Fruit fly (Drosophila melanogaster) whole organism, embryonic: ENCODE data around the gene awd.

Source experiments
- Bgb ChIP-seq: fragments of 200-800 bp; sonication (Bioruptor generic); IDR thresholded peaks from 2 replicates; pipeline ENCODE4 v1.3.6; 2022; ENCODE audit warnings: missing biosample characterization, missing genetic modification characterization; ENCODE audit not compliant: partially characterized antibody
- CG11398 ChIP-seq: fragments of 200-800 bp; sonication (Bioruptor generic); optimal IDR thresholded peaks from 2 replicates; lab custom pipeline; 2016; ENCODE audit warnings: missing biosample characterization, missing genetic modification characterization
- CG11560 ChIP-seq: fragments of 200-800 bp; sonication (Bioruptor generic); IDR thresholded peaks from 3 replicates; pipeline ENCODE4 v1.3.6; 2022; ENCODE audit warnings: missing biosample characterization, missing genetic modification characterization
- CG12299 ChIP-seq: fragments of 200-800 bp; sonication (Bioruptor generic); optimal IDR thresholded peaks from 2 replicates; lab custom pipeline; 2018; ENCODE audit warnings: missing biosample characterization, mild to moderate bottlenecking, missing genetic modification characterization
- CG15514 ChIP-seq: fragments of 200-800 bp; sonication (Bioruptor generic); optimal IDR thresholded peaks from 3 replicates; lab custom pipeline; 2017; ENCODE audit warnings: missing biosample characterization, missing genetic modification characterization, mild to moderate bottlenecking, moderate library complexity, missing genetic modification reagents
- CG1602 ChIP-seq: fragments of 200-800 bp; sonication (Bioruptor generic); optimal IDR thresholded peaks from 3 replicates; lab custom pipeline; 2016; ENCODE audit warnings: missing biosample characterization, missing genetic modification characterization
- CG17186 ChIP-seq: fragments of 200-800 bp; sonication (Bioruptor generic); optimal IDR thresholded peaks from 3 replicates; lab custom pipeline; 2017; ENCODE audit warnings: missing biosample characterization, missing genetic modification reagents, missing genetic modification characterization
- CG17328 ChIP-seq: fragments of 200-800 bp; sonication (Bioruptor generic); IDR thresholded peaks from 2 replicates; pipeline ENCODE4 v1.3.6; 2022; ENCODE audit warnings: missing biosample characterization, missing genetic modification characterization
- CG17361 ChIP-seq: fragments of 200-800 bp; sonication (Bioruptor generic); IDR thresholded peaks from 3 replicates; pipeline ENCODE4 v1.3.6; 2022; ENCODE audit warnings: missing biosample characterization, missing genetic modification characterization
- CG17829 ChIP-seq: fragments of 200-800 bp; optimal IDR thresholded peaks from 2 replicates; lab custom pipeline; 2019; ENCODE audit warnings: missing biosample characterization, mild to moderate bottlenecking, missing genetic modification characterization, moderate library complexity
- CG2116 ChIP-seq: fragments of 200-800 bp; sonication (Bioruptor generic); optimal IDR thresholded peaks from 3 replicates; lab custom pipeline; 2018; ENCODE audit warnings: missing biosample characterization, mild to moderate bottlenecking, missing genetic modification characterization
- CG2199 ChIP-seq: fragments of 200-800 bp; sonication (Bioruptor generic); IDR thresholded peaks from 3 replicates; pipeline ENCODE4 v1.3.6; 2022; ENCODE audit warnings: missing biosample characterization, missing genetic modification characterization
- CG2875 ChIP-seq: fragments of 200-800 bp; sonication (Bioruptor generic); optimal IDR thresholded peaks from 2 replicates; lab custom pipeline; 2017; ENCODE audit warnings: missing biosample characterization, mild to moderate bottlenecking, missing genetic modification characterization, missing genetic modification reagents
- CG2889 ChIP-seq: fragments of 200-800 bp; sonication (Bioruptor generic); IDR thresholded peaks from 3 replicates; pipeline ENCODE4 v1.3.6; 2022; ENCODE audit warnings: missing biosample characterization, missing genetic modification characterization
- CG31441 ChIP-seq: fragments of 200-800 bp; sonication (Bioruptor generic); IDR thresholded peaks from 2 replicates; pipeline ENCODE4 v1.3.6; 2022; ENCODE audit warnings: missing biosample characterization, missing genetic modification characterization
- CG33557 ChIP-seq: fragments of 200-800 bp; sonication (Bioruptor generic); optimal IDR thresholded peaks from 2 replicates; lab custom pipeline; 2019; ENCODE audit warnings: missing biosample characterization, mild to moderate bottlenecking, missing genetic modification characterization, moderate library complexity
- CG3995 ChIP-seq: fragments of 200-800 bp; sonication (Bioruptor generic); optimal IDR thresholded peaks from 3 replicates; lab custom pipeline; 2016; ENCODE audit warnings: missing biosample characterization, missing genetic modification characterization
- CG6765 ChIP-seq: fragments of 200-800 bp; sonication (Bioruptor generic); optimal IDR thresholded peaks from 3 replicates; lab custom pipeline; 2017; ENCODE audit warnings: missing biosample characterization, mild to moderate bottlenecking, missing genetic modification characterization
- CG7963 ChIP-seq: fragments of 200-800 bp; sonication (Bioruptor generic); IDR thresholded peaks from 3 replicates; pipeline ENCODE4 v1.3.6; 2022; ENCODE audit warnings: missing biosample characterization, missing genetic modification characterization; ENCODE audit not compliant: partially characterized antibody
- CG8281 ChIP-seq: fragments of 200-800 bp; sonication (Bioruptor generic); optimal IDR thresholded peaks from 2 replicates; lab custom pipeline; 2018; ENCODE audit warnings: missing biosample characterization, mild to moderate bottlenecking, missing genetic modification characterization, moderate library complexity
- CG8290 ChIP-seq, 3 experiments: fragments of 200-800 bp; sonication (Bioruptor generic); optimal IDR thresholded peaks; 2 replicates each; lab custom pipeline; 2016 to 2019; ENCODE audit warnings: missing biosample characterization in 3 of 3, missing genetic modification characterization in 3 of 3, mild to moderate bottlenecking in 2 of 3, moderate library complexity in 1 of 3
- CG8924 ChIP-seq: fragments of 200-800 bp; optimal IDR thresholded peaks from 3 replicates; lab custom pipeline; 2019; ENCODE audit warnings: missing biosample characterization, mild to moderate bottlenecking, missing genetic modification characterization, moderate library complexity
- CG9609 ChIP-seq: fragments of 200-800 bp; sonication (Bioruptor generic); optimal IDR thresholded peaks from 3 replicates; lab custom pipeline; 2016; ENCODE audit warnings: missing biosample characterization, missing genetic modification characterization
- Deaf1 ChIP-seq: fragments of 200-800 bp; optimal IDR thresholded peaks from 3 replicates; lab custom pipeline; 2019; ENCODE audit warnings: missing biosample characterization, mild to moderate bottlenecking, missing genetic modification characterization, moderate library complexity
- Dll ChIP-seq: fragments of 200-800 bp; sonication (Bioruptor generic); IDR thresholded peaks from 4 replicates; pipeline ENCODE4 v1.3.6; 2022; ENCODE audit warnings: missing biosample characterization, missing genetic modification characterization; ENCODE audit not compliant: partially characterized antibody
- Dp ChIP-seq: fragments of 200-800 bp; sonication (Bioruptor generic); optimal IDR thresholded peaks from 2 replicates; lab custom pipeline; 2018; ENCODE audit warnings: missing biosample characterization, mild to moderate bottlenecking, missing genetic modification characterization, moderate library complexity
- Dref ChIP-seq: fragments of 200-800 bp; sonication (Bioruptor generic); IDR thresholded peaks from 2 replicates; pipeline ENCODE4 v1.3.6; 2022; ENCODE audit warnings: missing biosample characterization, missing genetic modification characterization
- E2f2 ChIP-seq: fragments of 200-800 bp; sonication (Bioruptor generic); IDR thresholded peaks from 2 replicates; pipeline ENCODE4 v1.3.6; 2022; ENCODE audit warnings: missing biosample characterization, missing genetic modification characterization
- Ets65A ChIP-seq: fragments of 200-800 bp; sonication (Bioruptor generic); peaks from one replicate; lab custom pipeline; 2016; ENCODE audit warnings: missing biosample characterization, missing genetic modification characterization
- Jarid2 ChIP-seq: fragments of 200-800 bp; sonication (Bioruptor generic); optimal IDR thresholded peaks from 3 replicates; lab custom pipeline; 2017; ENCODE audit warnings: mild to moderate bottlenecking, missing biosample characterization, missing genetic modification reagents, missing genetic modification characterization
- Kr ChIP-seq: fragments of 200-800 bp; sonication (Bioruptor generic); optimal IDR thresholded peaks from 2 replicates; lab custom pipeline; 2017; ENCODE audit warnings: missing biosample characterization, mild to moderate bottlenecking, missing genetic modification characterization
- Myb ChIP-seq: fragments of 200-800 bp; sonication (Bioruptor generic); optimal IDR thresholded peaks from 2 replicates; lab custom pipeline; 2016; ENCODE audit warnings: missing biosample characterization, missing genetic modification characterization
- PHDP ChIP-seq: fragments of 200-800 bp; sonication (Bioruptor generic); optimal IDR thresholded peaks from 3 replicates; lab custom pipeline; 2018; ENCODE audit warnings: missing biosample characterization, mild to moderate bottlenecking, missing genetic modification characterization, moderate library complexity
- Scr ChIP-seq: fragments of 200-800 bp; sonication (Bioruptor generic); IDR thresholded peaks from 2 replicates; pipeline ENCODE4 v1.3.6; 2022; ENCODE audit warnings: missing biosample characterization, missing genetic modification characterization; ENCODE audit not compliant: partially characterized antibody
- Sry-δ ChIP-seq: fragments of 200-800 bp; sonication (Bioruptor generic); optimal IDR thresholded peaks from 2 replicates; lab custom pipeline; 2016; ENCODE audit warnings: missing biosample characterization, missing genetic modification characterization
- Usf ChIP-seq: fragments of 200-800 bp; sonication (Bioruptor generic); optimal IDR thresholded peaks from 2 replicates; lab custom pipeline; 2017; ENCODE audit warnings: missing genotype, missing biosample characterization, missing genetic modification characterization
- Xbp1 ChIP-seq: fragments of 200-800 bp; sonication (Bioruptor generic); optimal IDR thresholded peaks from 3 replicates; lab custom pipeline; 2016; ENCODE audit warnings: missing biosample characterization, mild to moderate bottlenecking, missing genetic modification characterization
- bab2 ChIP-seq: fragments of 200-800 bp; sonication (Bioruptor generic); optimal IDR thresholded peaks from 2 replicates; lab custom pipeline; 2016; ENCODE audit warnings: missing biosample characterization, missing genetic modification characterization
- chn ChIP-seq: fragments of 200-800 bp; sonication (Bioruptor generic); optimal IDR thresholded peaks from 2 replicates; lab custom pipeline; 2016; ENCODE audit warnings: missing biosample characterization, missing genetic modification characterization
- crp ChIP-seq, 2 experiments: fragments of 200-800 bp; sonication (Bioruptor generic); optimal IDR thresholded peaks; 2 replicates in 1 of 2; 3 replicates in 1 of 2; lab custom pipeline; 2017; ENCODE audit warnings: missing biosample characterization in 2 of 2, missing genetic modification characterization in 2 of 2, mild to moderate bottlenecking in 1 of 2, moderate library complexity in 1 of 2
- dimm ChIP-seq: fragments of 200-800 bp; sonication (Bioruptor generic); IDR thresholded peaks from 2 replicates; pipeline ENCODE4 v1.3.6; 2022; ENCODE audit warnings: missing biosample characterization, missing genetic modification characterization
- fd3F ChIP-seq: fragments of 200-800 bp; sonication (Bioruptor generic); optimal IDR thresholded peaks from 2 replicates; lab custom pipeline; 2018; ENCODE audit warnings: missing biosample characterization, mild to moderate bottlenecking, missing genetic modification characterization, moderate library complexity
- knrl ChIP-seq: fragments of 200-800 bp; sonication (Bioruptor generic); IDR thresholded peaks from 3 replicates; pipeline ENCODE4 v1.3.6; 2022; ENCODE audit warnings: missing biosample characterization, missing genetic modification characterization; ENCODE audit not compliant: partially characterized antibody
- mirr ChIP-seq: fragments of 200-800 bp; sonication (Bioruptor generic); optimal IDR thresholded peaks from 3 replicates; lab custom pipeline; 2018; ENCODE audit warnings: missing biosample characterization, mild to moderate bottlenecking, missing genetic modification characterization
- org-1 ChIP-seq: fragments of 200-800 bp; sonication (Bioruptor generic); optimal IDR thresholded peaks from 2 replicates; lab custom pipeline; 2017; ENCODE audit warnings: missing biosample characterization, missing genetic modification characterization
- pzg ChIP-seq: fragments of 200-800 bp; sonication (Bioruptor generic); optimal IDR thresholded peaks from 3 replicates; lab custom pipeline; 2018; ENCODE audit warnings: missing biosample characterization, mild to moderate bottlenecking, missing genetic modification characterization, moderate library complexity
- ranshi ChIP-seq: fragments of 200-800 bp; sonication (Bioruptor generic); IDR thresholded peaks from 2 replicates; pipeline ENCODE4 v1.3.6; 2022; ENCODE audit warnings: missing biosample characterization, missing genetic modification characterization
- repo ChIP-seq: fragments of 200-800 bp; sonication (Bioruptor generic); optimal IDR thresholded peaks from 2 replicates; lab custom pipeline; 2016; ENCODE audit warnings: missing biosample characterization, missing genetic modification characterization

awd gene

dm6 chr3R:31771790-31772576 is 26.1 kb upstream of the awd start, which contains the start of the genes betaGlu and sip3 (continued):
- TF ChIP-seq repo (no peak), CG9609 (GFP tag; lab: Kevin White, UChicago) (no peak), CG17829 (peak; percentile 36), CG15514 (peak; percentile 94), PHDP (tag; lab: Kevin White, UChicago) (peak; percentile 3), knrl (GFP tag; lab: Robert Waterston, UW) (peak; percentile 93), ranshi (GFP tag; lab: Robert Waterston, UW) (no peak), CG11560 (tag; lab: Robert Waterston, UW) (no peak), E2f2 (GFP tag; lab: Robert Waterston, UW) (peak; percentile 50; the same call in 1 of the 2 replicates), CG8290 (GFP tag; optimal IDR thresholded peaks at IDR 0.05; lab: Kevin White, UChicago) (peak; percentile 41), CG8290 (tag; optimal IDR thresholded peaks at IDR 0.05; lab: Kevin White, UChicago) (no peak), Kr (no peak), CG31441 (GFP tag; lab: Robert Waterston, UW) (peak; percentile 22; the same call in 1 of the 2 replicates), CG6765 (GFP tag; lab: Kevin White, UChicago) (no peak), fd3F (GFP tag; lab: Kevin White, UChicago) (no peak), CG2889 (GFP tag; lab: Robert Waterston, UW) (no peak), dimm (no peak), mirr (no peak), CG12299 (peak; percentile 23), CG2116 (peak; percentile 89), Ets65A (peak; percentile 64), Usf (GFP tag; lab: Kevin White, UChicago) (no peak), CG11398 (no peak), CG2199 (GFP tag; lab: Robert Waterston, UW) (no peak), org-1 (GFP tag; lab: Kevin White, UChicago) (no peak), CG8924 (tag; lab: Kevin White, UChicago) (peak; percentile 25), CG17328 (no peak), Scr (GFP tag; lab: Robert Waterston, UW) (peak; percentile 93), CG3995 (GFP tag; lab: Kevin White, UChicago) (peak; percentile 87), CG8281 (tag; lab: Kevin White, UChicago) (no peak), Dll (peak; percentile 91), Dref (GFP tag; lab: Robert Waterston, UW) (peak; percentile 91), CG7963 (peak; percentile 91), Bgb (peak; percentile 92), Jarid2 (GFP tag; lab: Kevin White, UChicago) (no peak), bab2 (GFP tag; lab: Kevin White, UChicago) (no peak), crp (GFP tag; optimal IDR thresholded peaks at IDR 0.05; lab: Kevin White, UChicago) (peak in 1 of 2 experiments; percentile 48), CG17361 (GFP tag; lab: Robert Waterston, UW) (peak; percentile 75; the same call in 2 of the 3 replicates), Deaf1 (tag; lab: Kevin White, UChicago) (no peak), Sry-δ (GFP tag; lab: Kevin White, UChicago) (peak; percentile 79), Dp (GFP tag; lab: Kevin White, UChicago) (peak; percentile 56), CG17186 (peak; percentile 55), pzg (GFP tag; lab: Kevin White, UChicago) (peak; percentile 72), Myb (GFP tag; lab: Kevin White, UChicago) (peak; percentile 20), Xbp1 (GFP tag; lab: Kevin White, UChicago) (peak; percentile 52), CG33557 (GFP tag; lab: Kevin White, UChicago) (peak; percentile 8), CG1602 (peak; percentile 11), CG2875 (GFP tag; lab: Kevin White, UChicago) (no peak), chn (peak; percentile 13)
